Fruit fly (Drosophila melanogaster) whole organism, wandering third instar larva: ENCODE data around the gene FoxK.

Experiments used
- CG32264 ChIP-seq: fragments of 200-800 bp; sonication (Bioruptor generic); optimal IDR thresholded peaks from 2 replicates; lab custom pipeline; 2016; ENCODE audit warnings: missing biosample characterization, missing genetic modification characterization
- CG9705 ChIP-seq: fragments of 200-800 bp; sonication (Bioruptor generic); optimal IDR thresholded peaks from 2 replicates; lab custom pipeline; 2018; ENCODE audit warnings: missing biosample characterization, mild to moderate bottlenecking, missing genetic modification characterization
- Dfd ChIP-seq: fragments of >200 bp; optimal IDR thresholded peaks from 2 replicates; lab custom pipeline; 2017; ENCODE audit warnings: missing biosample characterization, missing genetic modification characterization
- Dif ChIP-seq: fragments of 200-275, 200-300 bp; sonication (Bioruptor generic); optimal IDR thresholded peaks from 2 replicates; lab custom pipeline; 2018; ENCODE audit warnings: missing biosample characterization, missing genetic modification characterization; ENCODE audit not compliant: partially characterized antibody
- GATAd ChIP-seq: sonication (Bioruptor generic); optimal IDR thresholded peaks from 2 replicates; lab custom pipeline; 2016; ENCODE audit warnings: missing biosample characterization, missing genetic modification characterization
- HLH106 ChIP-seq: fragments of 200-800 bp; optimal IDR thresholded peaks from 3 replicates; lab custom pipeline; 2019; ENCODE audit warnings: missing biosample characterization, mild to moderate bottlenecking, missing genetic modification characterization, moderate library complexity
- Hr78 ChIP-seq: fragments of >200 bp; optimal IDR thresholded peaks from 2 replicates; lab custom pipeline; 2017; ENCODE audit warnings: missing biosample characterization, missing genetic modification characterization
- Hr83 ChIP-seq: fragments of 200-300 bp; sonication (Bioruptor generic); optimal IDR thresholded peaks from 2 replicates; lab custom pipeline; 2016; ENCODE audit warnings: missing biosample characterization, mild to moderate bottlenecking, missing genetic modification characterization, moderate library complexity; ENCODE audit not compliant: poor library complexity, severe bottlenecking
- Jra ChIP-seq: sonication (Bioruptor generic); optimal IDR thresholded peaks from 2 replicates; lab custom pipeline; 2016; ENCODE audit warnings: missing biosample characterization, missing genetic modification characterization
- Mio ChIP-seq: sonication (Bioruptor generic); optimal IDR thresholded peaks from 2 replicates; lab custom pipeline; 2016; ENCODE audit warnings: missing biosample characterization, missing genetic modification characterization
- Myc ChIP-seq: fragments of >200 bp; optimal IDR thresholded peaks from 2 replicates; lab custom pipeline; 2017
- N ChIP-seq: fragments of >200 bp; optimal IDR thresholded peaks from 2 replicates; lab custom pipeline; 2018; ENCODE audit warnings: missing biosample characterization, missing external identifiers, missing genetic modification characterization
- OdsH ChIP-seq: fragments of 200-800 bp; sonication (Bioruptor generic); optimal IDR thresholded peaks from 2 replicates; lab custom pipeline; 2016; ENCODE audit warnings: missing biosample characterization, mild to moderate bottlenecking, missing genetic modification characterization
- Rel ChIP-seq, 2 experiments: fragments of 200-800 bp; sonication (Bioruptor generic) in 1 of 2; optimal IDR thresholded peaks; 2 replicates in 1 of 2; 3 replicates in 1 of 2; lab custom pipeline; 2016 to 2019; ENCODE audit warnings: mild to moderate bottlenecking in 2 of 2, missing biosample characterization in 2 of 2, missing genetic modification characterization in 2 of 2, moderate library complexity in 1 of 2
- Sp1 ChIP-seq: fragments of 200-800 bp; sonication (Bioruptor generic); optimal IDR thresholded peaks from 3 replicates; lab custom pipeline; 2019; ENCODE audit warnings: missing biosample characterization, mild to moderate bottlenecking, missing genetic modification characterization, moderate library complexity
- br ChIP-seq: fragments of 200-800 bp; sonication (Bioruptor generic); optimal IDR thresholded peaks from 2 replicates; lab custom pipeline; 2016; ENCODE audit warnings: missing biosample characterization, missing genetic modification characterization
- brk ChIP-seq: fragments of 200-800 bp; sonication (Bioruptor generic); optimal IDR thresholded peaks from 2 replicates; lab custom pipeline; 2016; ENCODE audit warnings: missing biosample characterization, mild to moderate bottlenecking, missing genetic modification characterization
- dl ChIP-seq, 2 experiments: fragments of 175-275, 200-275 bp in 1 of 2; fragments of 200-275 bp in 1 of 2; sonication (Bioruptor generic); optimal IDR thresholded peaks; lab custom pipeline; 2018; ENCODE audit warnings: mild to moderate bottlenecking in 2 of 2, missing biosample characterization in 2 of 2, missing genetic modification characterization in 2 of 2, moderate library complexity in 2 of 2; ENCODE audit not compliant: partially characterized antibody in 2 of 2, insufficient read depth in 1 of 2
- dmrt93B ChIP-seq: fragments of 200-800 bp; sonication (Bioruptor generic); optimal IDR thresholded peaks from 2 replicates; lab custom pipeline; 2018; ENCODE audit warnings: missing biosample characterization, mild to moderate bottlenecking, missing genetic modification characterization
- dsf ChIP-seq: sonication (Bioruptor generic); optimal IDR thresholded peaks from 2 replicates; lab custom pipeline; 2016; ENCODE audit warnings: missing biosample characterization, missing genetic modification characterization, borderline replicate concordance
- foxo ChIP-seq, 2 experiments: fragments of 200-800 bp; sonication (Bioruptor generic); optimal IDR thresholded peaks; 2 replicates in 1 of 2; 3 replicates in 1 of 2; lab custom pipeline; 2016 to 2017; ENCODE audit warnings: missing biosample characterization in 2 of 2, missing genetic modification characterization in 2 of 2
- h ChIP-seq: fragments of 200-800 bp; sonication (Bioruptor generic); optimal IDR thresholded peaks from 3 replicates; lab custom pipeline; 2016; ENCODE audit warnings: missing biosample characterization, mild to moderate bottlenecking, missing genetic modification characterization
- jim ChIP-seq: fragments of 175-275, 200-325 bp; sonication (Bioruptor generic); optimal IDR thresholded peaks from 2 replicates; lab custom pipeline; 2016; ENCODE audit warnings: missing biosample characterization, mild to moderate bottlenecking, missing genetic modification characterization
- psq ChIP-seq: fragments of 200-800 bp; sonication (Bioruptor generic); optimal IDR thresholded peaks from 3 replicates; lab custom pipeline; 2017; ENCODE audit warnings: missing biosample characterization, mild to moderate bottlenecking, missing genetic modification characterization, moderate library complexity
- sage ChIP-seq: fragments of 200-800 bp; sonication (Bioruptor generic); optimal IDR thresholded peaks from 2 replicates; lab custom pipeline; 2016; ENCODE audit warnings: missing biosample characterization, mild to moderate bottlenecking, missing genetic modification characterization
- sv ChIP-seq: fragments of 200-800 bp; sonication (Bioruptor generic); optimal IDR thresholded peaks from 3 replicates; lab custom pipeline; 2016; ENCODE audit warnings: missing biosample characterization, missing genetic modification characterization
- tai ChIP-seq: sonication (Bioruptor generic); optimal IDR thresholded peaks from 2 replicates; lab custom pipeline; 2016; ENCODE audit warnings: missing biosample characterization, missing genetic modification characterization
- usp ChIP-seq: fragments of >200 bp; optimal IDR thresholded peaks from 2 replicates; lab custom pipeline; 2017; ENCODE audit warnings: missing biosample characterization, missing genetic modification characterization
- woc ChIP-seq: sonication (Bioruptor generic); optimal IDR thresholded peaks from 2 replicates; lab custom pipeline; 2016; ENCODE audit warnings: missing biosample characterization, mild to moderate bottlenecking, missing genetic modification characterization

FoxK gene

DNA sequence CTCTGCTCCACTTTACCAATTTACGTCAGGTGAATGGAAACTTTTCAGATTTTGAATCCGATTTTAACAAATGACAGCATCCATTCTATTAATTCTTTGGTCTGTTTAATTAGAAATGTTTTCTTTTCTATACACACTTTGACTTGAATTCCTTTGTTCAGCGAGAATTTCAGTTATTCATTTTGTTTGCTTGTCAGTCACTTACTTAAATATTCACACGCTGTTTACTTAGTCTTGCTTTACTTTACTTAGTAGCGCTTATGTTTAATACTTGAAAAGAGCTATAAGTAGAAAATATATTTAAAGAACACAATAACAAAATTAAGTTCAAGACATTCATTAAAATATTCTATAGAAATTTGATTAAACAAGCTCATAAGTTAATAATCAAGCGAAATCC lies 13.2 kb downstream of the FoxK start, which contains the start of gene CG32073:
Gene CG32073, minus strand, starts transcription at position 151 of the 400 bp plus-strand sequence.
- TF ChIP-seq usp (GFP tag; lab: Kevin White, UChicago) (no peak), woc (GFP tag; lab: Kevin White, UChicago) (no peak), sv (GFP tag; lab: Kevin White, UChicago) (no peak), Dif (GFP tag; lab: Kevin White, UChicago) (no peak), OdsH (GFP tag; lab: Kevin White, UChicago) (no peak)

dm6 chr3L:11103773-11104172 lies 16.8 kb downstream of the FoxK start, which contains the start of gene CG32071:
CG32071 (minus strand) TSS chr3L:11103873.
- TF ChIP-seq Hr78 (GFP tag; lab: Kevin White, UChicago) (no peak), tai (GFP tag; lab: Kevin White, UChicago) (no peak), Hr83 (no peak), Dfd (GFP tag; lab: Kevin White, UChicago) (no peak), foxo (GFP tag; optimal IDR thresholded peaks at IDR 0.05; lab: Kevin White, UChicago) (no peak), sage (no peak), CG9705 (GFP tag; lab: Kevin White, UChicago) (no peak), h (no peak), sv (GFP tag; lab: Kevin White, UChicago) (no peak), Rel (GFP tag; optimal IDR thresholded peaks at IDR 0.05; lab: Kevin White, UChicago) (no peak), Rel (tag; optimal IDR thresholded peaks at IDR 0.05; lab: Kevin White, UChicago) (no peak), Mio (GFP tag; lab: Kevin White, UChicago) (no peak), brk (no peak), br (GFP tag; lab: Kevin White, UChicago) (no peak), jim (GFP tag; lab: Kevin White, UChicago) (no peak), OdsH (GFP tag; lab: Kevin White, UChicago) (no peak), Dif (GFP tag; lab: Kevin White, UChicago) (no peak), psq (GFP tag; lab: Kevin White, UChicago) (no peak), usp (GFP tag; lab: Kevin White, UChicago) (no peak), Myc (lab: Kevin White, UChicago) (no peak)

DNA sequence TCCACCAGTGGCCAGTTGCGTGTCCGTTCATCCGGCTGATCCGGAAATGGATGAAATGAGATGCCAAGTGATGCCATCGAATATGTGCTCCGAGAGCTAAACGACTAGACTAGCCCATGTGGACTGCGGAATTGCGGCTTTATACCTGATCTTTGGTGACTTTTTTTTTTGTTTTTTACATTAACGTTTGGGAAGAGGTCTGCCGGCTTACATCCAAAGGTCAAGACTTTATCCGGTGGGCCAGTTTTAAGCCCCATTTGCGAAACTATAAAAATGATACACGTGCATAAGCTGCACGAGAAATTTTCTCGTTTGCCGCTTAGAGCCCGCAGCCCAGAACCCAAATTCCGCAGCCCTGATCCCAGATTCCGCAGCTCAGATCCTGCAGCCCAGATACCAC lies 17.7 kb downstream of the FoxK start, which contains the start of gene Elo68alpha:
Gene Elo68alpha, minus strand, starts transcription at position 101 of the 400 bp plus-strand sequence.
- TF ChIP-seq woc (GFP tag; lab: Kevin White, UChicago) (no peak), jim (GFP tag; lab: Kevin White, UChicago) (no peak), Hr78 (GFP tag; lab: Kevin White, UChicago) (no peak), Rel (GFP tag; optimal IDR thresholded peaks at IDR 0.05; lab: Kevin White, UChicago) (no peak), Rel (tag; optimal IDR thresholded peaks at IDR 0.05; lab: Kevin White, UChicago) (no peak), Sp1 (GFP tag; lab: Kevin White, UChicago) (no peak), dmrt93B (GFP tag; lab: Kevin White, UChicago) (no peak), Mio (GFP tag; lab: Kevin White, UChicago) (no peak), dsf (GFP tag; lab: Kevin White, UChicago) (no peak), sage (no peak), CG32264 (GFP tag; lab: Kevin White, UChicago) (no peak), foxo (GFP tag; optimal IDR thresholded peaks at IDR 0.05; lab: Kevin White, UChicago) (no peak), Dif (GFP tag; lab: Kevin White, UChicago) (no peak), N (GFP tag; lab: Kevin White, UChicago) (no peak), dl (GFP tag; optimal IDR thresholded peaks at IDR 0.05; lab: Kevin White, UChicago; ENCODE audit: insufficient read depth in 1 of 2, partially characterized antibody in 2 of 2) (no peak), Jra (GFP tag; lab: Kevin White, UChicago) (no peak), HLH106 (tag; lab: Kevin White, UChicago) (no peak), brk (no peak)

- no peak for TF ChIP-seq tai (GFP tag; lab: Kevin White, UChicago)
- TF ChIP-seq Rel (GFP tag; optimal IDR thresholded peaks at IDR 0.05; lab: Kevin White, UChicago) = no peak
- no peak for TF ChIP-seq Rel (tag; optimal IDR thresholded peaks at IDR 0.05; lab: Kevin White, UChicago)
- TF ChIP-seq OdsH (GFP tag; lab: Kevin White, UChicago) = no peak
- no peak for TF ChIP-seq CG32264 (GFP tag; lab: Kevin White, UChicago)
- no peak for TF ChIP-seq sv (GFP tag; lab: Kevin White, UChicago)
- TF ChIP-seq GATAd (GFP tag; lab: Kevin White, UChicago) = no peak
- TF ChIP-seq dsf (GFP tag; lab: Kevin White, UChicago) = no peak
- TF ChIP-seq psq (GFP tag; lab: Kevin White, UChicago) = no peak
- no peak for TF ChIP-seq woc (GFP tag; lab: Kevin White, UChicago)
- TF ChIP-seq N (GFP tag; lab: Kevin White, UChicago) = no peak
These were observed 19.0 kb downstream of the FoxK start, which contains the start of gene Elo68beta for dm6 chr3L:11101598-11101997. Elo68beta (minus strand) TSS chr3L:11101698.
